Fruit fly (Drosophila melanogaster) whole organism, pupa: Measurements from ENCODE around the gene CG7017.

Experiments
- CG13204 ChIP-seq: fragments of 200-800 bp; sonication (Bioruptor generic); optimal IDR thresholded peaks from 2 replicates; lab custom pipeline; 2018; ENCODE audit warnings: missing biosample characterization, mild to moderate bottlenecking, missing genetic modification characterization, moderate library complexity
- CG17806 ChIP-seq: fragments of 200-800 bp; sonication (Bioruptor generic); optimal IDR thresholded peaks from 2 replicates; lab custom pipeline; 2018; ENCODE audit warnings: missing biosample characterization, mild to moderate bottlenecking, missing genetic modification characterization, moderate library complexity
- CG8159 ChIP-seq: fragments of 200-800 bp; sonication (Bioruptor generic); optimal IDR thresholded peaks from 3 replicates; lab custom pipeline; 2018; ENCODE audit warnings: missing biosample characterization, mild to moderate bottlenecking, missing genetic modification characterization, moderate library complexity
- EcR ChIP-seq: fragments of 200-800 bp; sonication (Bioruptor generic); optimal IDR thresholded peaks from 3 replicates; lab custom pipeline; 2019; ENCODE audit warnings: missing biosample characterization, missing genetic modification characterization, mild to moderate bottlenecking, moderate library complexity, missing genetic modification reagents
- Pif1B ChIP-seq: fragments of 200-800 bp; sonication (Bioruptor generic); optimal IDR thresholded peaks from 3 replicates; lab custom pipeline; 2016; ENCODE audit warnings: missing biosample characterization, missing genetic modification characterization

DNA sequence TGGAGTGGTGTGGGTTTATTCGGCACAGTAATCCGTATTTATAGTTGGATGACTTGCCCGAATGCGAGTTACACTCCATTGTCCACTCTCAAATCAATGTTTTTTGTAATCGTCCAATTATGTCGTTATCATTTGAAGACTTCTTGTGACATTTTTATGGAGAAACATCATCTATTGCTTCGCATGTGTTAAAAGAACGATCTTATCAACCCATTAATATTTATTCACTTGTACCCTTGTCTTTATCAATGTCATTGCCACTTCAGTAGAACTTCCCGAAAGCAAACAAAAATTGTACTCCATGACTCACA lies 18.2 kb downstream of the CG7017 start:
- no peak for TF ChIP-seq CG13204 (GFP tag; lab: Kevin White, UChicago)
- no peak for TF ChIP-seq Pif1B (GFP tag; lab: Kevin White, UChicago)
- TF ChIP-seq CG17806 (tag; lab: Kevin White, UChicago): no peak
- TF ChIP-seq EcR (GFP tag; lab: Kevin White, UChicago): no peak
- TF ChIP-seq CG8159 (tag; lab: Kevin White, UChicago): no peak
